Fruit fly (Drosophila melanogaster) whole organism, embryonic: Measurements from ENCODE around the gene Ns1.

Source experiments
- B-H1 ChIP-seq: fragments of 200-800 bp; sonication (Bioruptor generic); IDR thresholded peaks from 3 replicates; pipeline ENCODE4 v1.3.6; 2022; ENCODE audit warnings: missing biosample characterization, missing genetic modification characterization
- Bdp1 ChIP-seq: fragments of 200-800 bp; sonication (Bioruptor generic); optimal IDR thresholded peaks from 3 replicates; lab custom pipeline; 2016; ENCODE audit warnings: missing biosample characterization, missing genetic modification characterization
- CG10209 ChIP-seq: fragments of 200-800 bp; sonication (Bioruptor generic); optimal IDR thresholded peaks from 3 replicates; lab custom pipeline; 2017; ENCODE audit warnings: missing biosample characterization, mild to moderate bottlenecking, missing genetic modification characterization, missing genetic modification reagents
- CG10565 ChIP-seq: fragments of 200-800 bp; sonication (Bioruptor generic); optimal IDR thresholded peaks from 3 replicates; lab custom pipeline; 2016; ENCODE audit warnings: missing biosample characterization, mild to moderate bottlenecking, missing genetic modification characterization
- CG11093 ChIP-seq: fragments of 200-800 bp; sonication (Bioruptor generic); IDR thresholded peaks from 3 replicates; pipeline ENCODE4 v1.3.6; 2022; ENCODE audit warnings: missing biosample characterization, missing genetic modification characterization
- CG11247 ChIP-seq: fragments of 200-800 bp; sonication (Bioruptor generic); IDR thresholded peaks from 2 replicates; pipeline ENCODE4 v1.3.6; 2022; ENCODE audit warnings: missing biosample characterization, missing genetic modification characterization
- CG11504 ChIP-seq: fragments of 200-800 bp; sonication (Bioruptor generic); optimal IDR thresholded peaks from 3 replicates; lab custom pipeline; 2019; ENCODE audit warnings: missing biosample characterization, mild to moderate bottlenecking, missing genetic modification characterization, moderate library complexity
- CG11723 ChIP-seq: fragments of 200-800 bp; sonication (Bioruptor generic); optimal IDR thresholded peaks from 2 replicates; lab custom pipeline; 2017; ENCODE audit warnings: missing biosample characterization, mild to moderate bottlenecking, missing genetic modification characterization
- CG12155 ChIP-seq: fragments of 200-800 bp; sonication (Bioruptor generic); optimal IDR thresholded peaks from 3 replicates; lab custom pipeline; 2016; ENCODE audit warnings: missing biosample characterization, missing genetic modification characterization
- CG12769 ChIP-seq: fragments of 200-800 bp; sonication (Bioruptor generic); optimal IDR thresholded peaks from 2 replicates; lab custom pipeline; 2019; ENCODE audit warnings: missing biosample characterization, mild to moderate bottlenecking, missing genetic modification characterization, moderate library complexity
- CG13123 ChIP-seq: fragments of 200-800 bp; sonication (Bioruptor generic); optimal IDR thresholded peaks from 2 replicates; lab custom pipeline; 2016; ENCODE audit warnings: missing biosample characterization, missing genetic modification characterization
- CG13424 ChIP-seq: fragments of 200-800 bp; sonication (Bioruptor generic); optimal IDR thresholded peaks from 2 replicates; lab custom pipeline; 2019; ENCODE audit warnings: missing biosample characterization, mild to moderate bottlenecking, missing genetic modification characterization, moderate library complexity
- CG16813 ChIP-seq: fragments of 200-800 bp; sonication (Bioruptor generic); IDR thresholded peaks from 3 replicates; pipeline ENCODE4 v1.3.6; 2022; ENCODE audit warnings: missing biosample characterization, missing genetic modification characterization; ENCODE audit not compliant: partially characterized antibody
- CG17829 ChIP-seq: fragments of 200-800 bp; optimal IDR thresholded peaks from 2 replicates; lab custom pipeline; 2019; ENCODE audit warnings: missing biosample characterization, mild to moderate bottlenecking, missing genetic modification characterization, moderate library complexity
- CG18764 ChIP-seq: fragments of 200-800 bp; sonication (Bioruptor generic); optimal IDR thresholded peaks from 3 replicates; lab custom pipeline; 2016; ENCODE audit warnings: missing biosample characterization, missing genetic modification characterization
- CG2202 ChIP-seq: fragments of 200-800 bp; sonication (Bioruptor generic); optimal IDR thresholded peaks from 2 replicates; lab custom pipeline; 2018; ENCODE audit warnings: missing biosample characterization, mild to moderate bottlenecking, missing genetic modification characterization
- CG30431 ChIP-seq: fragments of 200-800 bp; sonication (Bioruptor generic); optimal IDR thresholded peaks from 2 replicates; lab custom pipeline; 2017; ENCODE audit warnings: missing biosample characterization, missing genetic modification characterization
- CG3163 ChIP-seq: fragments of 200-800 bp; sonication (Bioruptor generic); optimal IDR thresholded peaks from 3 replicates; lab custom pipeline; 2016; ENCODE audit warnings: missing biosample characterization, missing genetic modification characterization
- CG3726 ChIP-seq: fragments of 200-800 bp; sonication (Bioruptor generic); IDR thresholded peaks from 3 replicates; pipeline ENCODE4, ENCODE4 v1.3.6; 2022; ENCODE audit warnings: missing biosample characterization, missing genetic modification characterization
- CG42726 ChIP-seq: fragments of 200-800 bp; sonication (Bioruptor generic); IDR thresholded peaks from 2 replicates; pipeline ENCODE4 v1.3.6; 2022; ENCODE audit warnings: missing biosample characterization, missing genetic modification characterization; ENCODE audit not compliant: partially characterized antibody
- CG4820 ChIP-seq: fragments of 200-800 bp; sonication (Bioruptor generic); optimal IDR thresholded peaks from 3 replicates; lab custom pipeline; 2016; ENCODE audit warnings: missing biosample characterization, missing genetic modification characterization
- CG7556 ChIP-seq: fragments of 200-800 bp; sonication (Bioruptor generic); optimal IDR thresholded peaks from 2 replicates; lab custom pipeline; 2017; ENCODE audit warnings: missing biosample characterization, mild to moderate bottlenecking, missing genetic modification characterization
- CG7786 ChIP-seq: fragments of 200-800 bp; sonication (Bioruptor generic); optimal IDR thresholded peaks from 2 replicates; lab custom pipeline; 2016; ENCODE audit warnings: missing biosample characterization, missing genetic modification characterization
- CG8089 ChIP-seq: fragments of 200-800 bp; sonication (Bioruptor generic); optimal IDR thresholded peaks from 3 replicates; lab custom pipeline; 2016; ENCODE audit warnings: missing biosample characterization, missing genetic modification characterization
- CG8765 ChIP-seq: fragments of 200-800 bp; sonication (Bioruptor generic); IDR thresholded peaks from 2 replicates; pipeline ENCODE4 v1.3.6; 2022; ENCODE audit warnings: missing biosample characterization, missing genetic modification characterization
- CG8924 ChIP-seq: fragments of 200-800 bp; optimal IDR thresholded peaks from 3 replicates; lab custom pipeline; 2019; ENCODE audit warnings: missing biosample characterization, mild to moderate bottlenecking, missing genetic modification characterization, moderate library complexity
- Chrac-16 ChIP-seq: fragments of 200-800 bp; sonication (Bioruptor generic); optimal IDR thresholded peaks from 3 replicates; lab custom pipeline; 2016; ENCODE audit warnings: missing biosample characterization, missing genetic modification characterization
- Ets65A ChIP-seq: fragments of 200-800 bp; sonication (Bioruptor generic); peaks from one replicate; lab custom pipeline; 2016; ENCODE audit warnings: missing biosample characterization, missing genetic modification characterization
- Hr3 ChIP-seq: fragments of 200-800 bp; sonication (Bioruptor generic); optimal IDR thresholded peaks from 3 replicates; lab custom pipeline; 2016; ENCODE audit warnings: missing biosample characterization, missing genetic modification characterization
- Lhr ChIP-seq: fragments of 200-800 bp; sonication (Bioruptor generic); optimal IDR thresholded peaks from 3 replicates; lab custom pipeline; 2017; ENCODE audit warnings: mild to moderate bottlenecking, missing biosample characterization, missing genetic modification reagents, missing genetic modification characterization
- Mad ChIP-seq: fragments of 200-800 bp; sonication (Bioruptor generic); optimal IDR thresholded peaks from 2 replicates; lab custom pipeline; 2016; ENCODE audit warnings: missing biosample characterization, missing genetic modification characterization
- Meics ChIP-seq: fragments of 200-800 bp; sonication (Bioruptor generic); optimal IDR thresholded peaks from 2 replicates; lab custom pipeline; 2017; ENCODE audit warnings: missing biosample characterization, mild to moderate bottlenecking, missing genetic modification characterization
- NC2β ChIP-seq: fragments of 200-800 bp; sonication (Bioruptor generic); optimal IDR thresholded peaks from 2 replicates; lab custom pipeline; 2016; ENCODE audit warnings: missing biosample characterization, missing genetic modification characterization
- Nf-YC ChIP-seq: fragments of 200-800 bp; optimal IDR thresholded peaks from 3 replicates; lab custom pipeline; 2019; ENCODE audit warnings: missing biosample characterization, mild to moderate bottlenecking, missing genetic modification characterization, moderate library complexity
- Optix ChIP-seq: fragments of 200-800 bp; sonication (Bioruptor generic); IDR thresholded peaks from 3 replicates; pipeline ENCODE4 v1.3.6; 2022; ENCODE audit warnings: missing biosample characterization, missing genetic modification characterization
- Pdp1 ChIP-seq, 2 experiments: fragments of 200-800 bp; sonication (Bioruptor generic); optimal IDR thresholded peaks; 3 replicates each; lab custom pipeline; 2016; ENCODE audit warnings: missing biosample characterization in 2 of 2, missing genetic modification characterization in 2 of 2, mild to moderate bottlenecking in 1 of 2, moderate library complexity in 1 of 2
- amos ChIP-seq: fragments of 200-800 bp; sonication (Bioruptor generic); IDR thresholded peaks from 2 replicates; pipeline ENCODE4 v1.3.6; 2022; ENCODE audit warnings: missing biosample characterization, missing genetic modification characterization; ENCODE audit not compliant: partially characterized antibody
- crp ChIP-seq, 2 experiments: fragments of 200-800 bp; sonication (Bioruptor generic); optimal IDR thresholded peaks; 2 replicates in 1 of 2; 3 replicates in 1 of 2; lab custom pipeline; 2017; ENCODE audit warnings: missing biosample characterization in 2 of 2, missing genetic modification characterization in 2 of 2, mild to moderate bottlenecking in 1 of 2, moderate library complexity in 1 of 2
- gcm2 ChIP-seq: fragments of 200-800 bp; sonication (Bioruptor generic); optimal IDR thresholded peaks from 2 replicates; lab custom pipeline; 2016; ENCODE audit warnings: missing biosample characterization, missing genetic modification characterization
- hb ChIP-seq: fragments of 200-800 bp; sonication (Bioruptor generic); IDR thresholded peaks from 3 replicates; pipeline ENCODE4 v1.3.6; 2022; ENCODE audit warnings: missing biosample characterization, missing genetic modification characterization; ENCODE audit not compliant: partially characterized antibody
- klu ChIP-seq: fragments of 200-800 bp; sonication (Bioruptor generic); IDR thresholded peaks from 2 replicates; pipeline ENCODE4 v1.3.6; 2022; ENCODE audit warnings: missing biosample characterization, missing genetic modification characterization
- lov ChIP-seq, 2 experiments: fragments of 200-800 bp in 1 of 2; fragments of >200 bp in 1 of 2; sonication (Bioruptor generic) in 1 of 2; IDR thresholded peaks in 1 of 2; optimal IDR thresholded peaks in 1 of 2; 2 replicates in 1 of 2; 3 replicates in 1 of 2; pipeline versions ENCODE4 v1.3.6 to Lab custom; 2017 to 2022; ENCODE audit warnings: missing biosample characterization in 1 of 2, missing genetic modification characterization in 1 of 2
- ro ChIP-seq: fragments of 200-800 bp; sonication (Bioruptor generic); IDR thresholded peaks from 2 replicates; pipeline ENCODE4 v1.3.6; 2022; ENCODE audit warnings: missing biosample characterization, missing genetic modification characterization
- seq ChIP-seq: fragments of 200-800 bp; sonication (Bioruptor generic); IDR thresholded peaks from 2 replicates; pipeline ENCODE4 v1.3.6; 2022; ENCODE audit warnings: missing biosample characterization, missing genetic modification characterization
- shn ChIP-seq: fragments of 200-800 bp; sonication (Bioruptor generic); optimal IDR thresholded peaks from 3 replicates; lab custom pipeline; 2016; ENCODE audit warnings: missing biosample characterization, missing genetic modification characterization
- ssp ChIP-seq: fragments of 200-800 bp; sonication (Bioruptor generic); IDR thresholded peaks from 2 replicates; pipeline ENCODE4 v1.3.6; 2022; ENCODE audit warnings: missing biosample characterization, missing genetic modification characterization
- tin ChIP-seq: fragments of 200-800 bp; sonication (Bioruptor generic); optimal IDR thresholded peaks from 3 replicates; lab custom pipeline; 2016; ENCODE audit warnings: missing biosample characterization, missing genetic modification characterization
- tio ChIP-seq: fragments of 200-800 bp; sonication (Bioruptor generic); optimal IDR thresholded peaks from 2 replicates; lab custom pipeline; 2017; ENCODE audit warnings: missing biosample characterization, missing genetic modification characterization, inconsistent platforms
- tup ChIP-seq: fragments of 200-800 bp; sonication (Bioruptor generic); optimal IDR thresholded peaks from 2 replicates; lab custom pipeline; 2016; ENCODE audit warnings: missing biosample characterization, mild to moderate bottlenecking, missing genetic modification characterization, moderate library complexity

The Ns1 gene

DNA sequence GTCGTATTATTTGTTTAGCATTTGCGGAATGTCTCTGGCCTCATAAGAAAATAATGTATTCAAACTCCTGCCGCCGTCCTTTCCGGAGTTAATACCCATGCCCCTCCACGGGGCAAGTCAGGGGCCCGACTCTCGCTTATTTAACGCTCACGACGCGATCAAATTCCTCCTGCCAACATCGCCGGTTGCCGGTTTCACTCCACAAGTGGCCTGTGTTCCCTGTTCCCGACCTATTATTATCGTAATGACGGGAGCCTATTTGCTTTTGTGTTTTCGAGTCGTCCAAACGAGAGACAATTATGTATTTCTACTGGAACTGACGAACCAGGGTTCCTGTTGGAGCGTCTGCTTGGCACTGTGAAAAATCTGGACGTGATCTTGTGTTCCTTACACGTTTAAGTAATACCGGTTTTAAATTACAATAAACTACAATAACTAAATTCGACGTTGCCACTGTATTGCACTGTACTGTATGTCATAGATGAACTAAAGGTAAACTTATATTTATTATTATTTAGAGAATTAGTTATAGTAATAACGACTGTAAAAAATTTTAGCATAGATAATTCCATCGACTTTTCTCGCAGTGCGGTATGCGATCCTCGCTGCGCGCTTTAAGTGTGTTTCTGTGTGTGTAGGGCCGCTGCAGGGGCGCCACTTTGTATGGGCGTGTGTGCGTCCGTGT lies 19.9 kb downstream of the Ns1 start (continued):
- TF ChIP-seq Nf-YC (tag; lab: Kevin White, UChicago) (no peak), amos (GFP tag; lab: Robert Waterston, UW) (no peak), CG13123 (peak; percentile 16), CG12155 (GFP tag; lab: Kevin White, UChicago) (no peak), hb (GFP tag; lab: Robert Waterston, UW) (no peak), gcm2 (GFP tag; lab: Kevin White, UChicago) (no peak), Hr3 (GFP tag; lab: Kevin White, UChicago) (peak; percentile 39), CG7556 (peak; percentile 38), CG11504 (tag; lab: Kevin White, UChicago) (peak; percentile 16), CG16813 (GFP tag; lab: Robert Waterston, UW) (no peak), CG17829 (tag; lab: Kevin White, UChicago) (peak; percentile 81), lov (optimal IDR thresholded peaks at IDR 0.05; lab: Kevin White, UChicago) (no peak), lov (GFP tag; IDR thresholded peaks at IDR 0.05; lab: Robert Waterston, UW) (0 out of 3 replicates have a peak, but pooled peaks have one; percentile 69), CG2202 (tag; lab: Kevin White, UChicago) (peak; percentile 65), Mad (GFP tag; lab: Kevin White, UChicago) (peak; percentile 8), CG10565 (GFP tag; lab: Kevin White, UChicago) (no peak), klu (GFP tag; lab: Robert Waterston, UW) (no peak), CG18764 (GFP tag; lab: Kevin White, UChicago) (peak; percentile 15), Lhr (GFP tag; lab: Kevin White, UChicago) (peak; percentile 27), CG11247 (GFP tag; lab: Robert Waterston, UW) (no peak), CG10209 (peak; percentile 49), CG3726 (GFP tag; lab: Robert Waterston, UW) (no peak), CG12769 (tag; lab: Kevin White, UChicago) (no peak), CG42726 (no peak), CG11093 (GFP tag; lab: Robert Waterston, UW) (peak; percentile 62; the same call in 1 of the 3 replicates), Pdp1 (GFP tag; optimal IDR thresholded peaks at IDR 0.05; lab: Kevin White, UChicago) (no peak), B-H1 (GFP tag; lab: Robert Waterston, UW) (no peak), CG30431 (peak; percentile 15), CG7786 (GFP tag; lab: Kevin White, UChicago) (peak; percentile 31), Optix (0 out of 3 replicates have a peak, but pooled peaks have one; percentile 24), Bdp1 (GFP tag; lab: Kevin White, UChicago) (no peak), tup (GFP tag; lab: Kevin White, UChicago) (peak; percentile 18), CG8089 (GFP tag; lab: Kevin White, UChicago) (no peak), CG11723 (GFP tag; lab: Kevin White, UChicago) (no peak), ro (GFP tag; lab: Robert Waterston, UW) (no peak), CG4820 (GFP tag; lab: Kevin White, UChicago) (peak; percentile 49), Meics (GFP tag; lab: Kevin White, UChicago) (no peak), CG8765 (peak; percentile 68), NC2β (GFP tag; lab: Kevin White, UChicago) (peak; percentile 14), Chrac-16 (GFP tag; lab: Kevin White, UChicago) (peak; percentile 48), tio (GFP tag; lab: Kevin White, UChicago) (peak; percentile 36), CG3163 (GFP tag; lab: Kevin White, UChicago) (no peak), ssp (GFP tag; lab: Robert Waterston, UW) (0 out of 2 replicates have a peak, but pooled peaks have one; percentile 15), shn (GFP tag; lab: Kevin White, UChicago) (no peak), CG13424 (tag; lab: Kevin White, UChicago) (peak; percentile 33), crp (GFP tag; optimal IDR thresholded peaks at IDR 0.05; lab: Kevin White, UChicago) (no peak), tin (GFP tag; lab: Kevin White, UChicago) (peak; percentile 43), Ets65A (GFP tag; lab: Kevin White, UChicago) (peak; percentile 75), seq (GFP tag; lab: Robert Waterston, UW) (no peak), CG8924 (tag; lab: Kevin White, UChicago) (peak; percentile 62)
